Fruit fly (Drosophila melanogaster) whole organism, pupa: ENCODE data around the gene CG15545.
A peak's percentile ranks its signal among the peaks of the same experiment; 100 is the strongest.

Experiments
- CG10348 ChIP-seq: fragments of 200-800 bp; sonication (Bioruptor generic); IDR thresholded peaks from 2 replicates; pipeline ENCODE4 v1.3.6; 2022; ENCODE audit warnings: missing biosample characterization, missing genetic modification characterization
- CG12605 ChIP-seq: fragments of 200-800 bp; sonication (Bioruptor generic); IDR thresholded peaks from 2 replicates; pipeline ENCODE4 v1.3.6; 2022; ENCODE audit warnings: missing biosample characterization, missing genetic modification characterization
- CG13204 ChIP-seq: fragments of 200-800 bp; sonication (Bioruptor generic); optimal IDR thresholded peaks from 2 replicates; lab custom pipeline; 2018; ENCODE audit warnings: missing biosample characterization, mild to moderate bottlenecking, missing genetic modification characterization, moderate library complexity
- CG14655 ChIP-seq: fragments of 200-800 bp; sonication (Bioruptor generic); optimal IDR thresholded peaks from 3 replicates; lab custom pipeline; 2017; ENCODE audit warnings: mild to moderate bottlenecking, missing biosample characterization, missing genetic modification reagents, missing genetic modification characterization
- CG15710 ChIP-seq: fragments of 200-800 bp; sonication (Bioruptor generic); optimal IDR thresholded peaks from 2 replicates; lab custom pipeline; 2018; ENCODE audit warnings: missing biosample characterization, mild to moderate bottlenecking, missing genetic modification characterization, moderate library complexity
- CG17806 ChIP-seq: fragments of 200-800 bp; sonication (Bioruptor generic); optimal IDR thresholded peaks from 2 replicates; lab custom pipeline; 2018; ENCODE audit warnings: missing biosample characterization, mild to moderate bottlenecking, missing genetic modification characterization, moderate library complexity
- CG32121 ChIP-seq: fragments of 200-800 bp; sonication (Bioruptor generic); IDR thresholded peaks from 2 replicates; pipeline ENCODE4 v1.3.6; 2022; ENCODE audit warnings: missing biosample characterization, missing genetic modification characterization
- CG34367 ChIP-seq: fragments of 200-800 bp; sonication (Bioruptor generic); optimal IDR thresholded peaks from 2 replicates; lab custom pipeline; 2018; ENCODE audit warnings: missing biosample characterization, mild to moderate bottlenecking, missing genetic modification characterization
- CG4496 ChIP-seq: fragments of 200-800 bp; sonication (Bioruptor generic); IDR thresholded peaks from 3 replicates; pipeline ENCODE4 v1.3.6; 2022; ENCODE audit warnings: missing biosample characterization, missing genetic modification characterization
- CG8159 ChIP-seq: fragments of 200-800 bp; sonication (Bioruptor generic); optimal IDR thresholded peaks from 3 replicates; lab custom pipeline; 2018; ENCODE audit warnings: missing biosample characterization, mild to moderate bottlenecking, missing genetic modification characterization, moderate library complexity
- CG8301 ChIP-seq: fragments of 200-800 bp; sonication (Bioruptor generic); optimal IDR thresholded peaks from 2 replicates; lab custom pipeline; 2018; ENCODE audit warnings: missing biosample characterization, mild to moderate bottlenecking, missing genetic modification characterization
- CG9948 ChIP-seq: fragments of 200-800 bp; sonication (Bioruptor generic); optimal IDR thresholded peaks from 2 replicates; lab custom pipeline; 2018; ENCODE audit warnings: missing biosample characterization, mild to moderate bottlenecking, missing genetic modification characterization, moderate library complexity
- D1 ChIP-seq: fragments of 200-800 bp; sonication (Bioruptor generic); optimal IDR thresholded peaks from 2 replicates; lab custom pipeline; 2018; ENCODE audit warnings: missing biosample characterization, mild to moderate bottlenecking, missing genetic modification characterization, moderate library complexity
- EcR ChIP-seq: fragments of 200-800 bp; sonication (Bioruptor generic); optimal IDR thresholded peaks from 3 replicates; lab custom pipeline; 2019; ENCODE audit warnings: missing biosample characterization, missing genetic modification characterization, mild to moderate bottlenecking, moderate library complexity, missing genetic modification reagents
- Ets98B ChIP-seq: fragments of 200-800 bp; sonication (Bioruptor generic); IDR thresholded peaks from 2 replicates; pipeline ENCODE4 v1.3.6; 2022; ENCODE audit warnings: missing biosample characterization, missing genetic modification characterization
- Pif1A ChIP-seq: fragments of 200-800 bp; sonication (Bioruptor generic); optimal IDR thresholded peaks from 3 replicates; lab custom pipeline; 2016; ENCODE audit warnings: missing biosample characterization, missing genetic modification characterization
- Pif1B ChIP-seq: fragments of 200-800 bp; sonication (Bioruptor generic); optimal IDR thresholded peaks from 3 replicates; lab custom pipeline; 2016; ENCODE audit warnings: missing biosample characterization, missing genetic modification characterization
- Snoo ChIP-seq: fragments of 200-800 bp; sonication (Bioruptor generic); optimal IDR thresholded peaks from 3 replicates; lab custom pipeline; 2017; ENCODE audit warnings: missing biosample characterization, mild to moderate bottlenecking, missing genetic modification characterization, inconsistent platforms
- fd96Ca ChIP-seq: fragments of 200-800 bp; sonication (Bioruptor generic); IDR thresholded peaks from 3 replicates; pipeline ENCODE4 v1.3.6; 2022; ENCODE audit warnings: missing biosample characterization, missing genetic modification characterization
- gl ChIP-seq: fragments of 200-800 bp; sonication (Bioruptor generic); optimal IDR thresholded peaks from 2 replicates; lab custom pipeline; 2018; ENCODE audit warnings: missing biosample characterization, mild to moderate bottlenecking, missing genetic modification characterization
- rn ChIP-seq: fragments of 200-800 bp; sonication (Bioruptor generic); IDR thresholded peaks from 2 replicates; pipeline ENCODE4 v1.3.6; 2022; ENCODE audit warnings: missing biosample characterization, missing genetic modification characterization

CG15545 gene

dm6 chr3R:30909840-30910239 lies 37.7 kb upstream of the CG15545 start:
- TF ChIP-seq CG15710 (tag; lab: Kevin White, UChicago) (no peak), CG12605 (no peak), gl (tag; lab: Kevin White, UChicago) (no peak), CG14655 (GFP tag; lab: Kevin White, UChicago) (no peak), CG32121 (no peak), CG34367 (no peak), Ets98B (GFP tag; lab: Robert Waterston, UW) (no peak), Pif1B (GFP tag; lab: Kevin White, UChicago) (no peak), CG8301 (tag; lab: Kevin White, UChicago) (no peak), CG8159 (tag; lab: Kevin White, UChicago) (no peak), Snoo (tag; lab: Kevin White, UChicago) (no peak), CG17806 (tag; lab: Kevin White, UChicago) (no peak)

- no peak for TF ChIP-seq CG14655 (GFP tag; lab: Kevin White, UChicago)
- TF ChIP-seq CG10348, result no peak
- TF ChIP-seq CG17806 (tag; lab: Kevin White, UChicago), result no peak
- no peak for TF ChIP-seq CG15710 (tag; lab: Kevin White, UChicago)
- TF ChIP-seq CG13204 (GFP tag; lab: Kevin White, UChicago), result no peak
- TF ChIP-seq fd96Ca, result no peak
- no peak for TF ChIP-seq CG8301 (tag; lab: Kevin White, UChicago)
- TF ChIP-seq EcR (GFP tag; lab: Kevin White, UChicago), result no peak
- no peak for TF ChIP-seq Pif1A (GFP tag; lab: Kevin White, UChicago)
- TF ChIP-seq Snoo (tag; lab: Kevin White, UChicago), result no peak
- no peak for TF ChIP-seq CG12605
- no peak for TF ChIP-seq Pif1B (GFP tag; lab: Kevin White, UChicago)
- no peak for TF ChIP-seq CG34367
- no peak for TF ChIP-seq CG32121
- TF ChIP-seq CG9948 (tag; lab: Kevin White, UChicago), result no peak
- TF ChIP-seq D1 (tag; lab: Kevin White, UChicago), result no peak
- no peak for TF ChIP-seq Ets98B (GFP tag; lab: Robert Waterston, UW)
- no peak for TF ChIP-seq CG4496 (GFP tag; lab: Robert Waterston, UW)
- TF ChIP-seq rn (GFP tag; lab: Robert Waterston, UW), result no peak
Observed at dm6 chr3R:30909032-30909431, 36.9 kb upstream of the CG15545 start.

dm6 chr3R:30903994-30904393 lies 31.8 kb upstream of the CG15545 start:
- TF ChIP-seq CG9948 (tag; lab: Kevin White, UChicago) (no peak), CG13204 (GFP tag; lab: Kevin White, UChicago) (no peak), CG12605 (no peak), CG4496 (GFP tag; lab: Robert Waterston, UW) (no peak), CG8159 (tag; lab: Kevin White, UChicago) (no peak)

dm6 chr3R:30902061-30902460 lies 29.9 kb upstream of the CG15545 start, which contains the start of gene CG33483:
CG33483 (minus strand) TSS chr3R:30902161.
- TF ChIP-seq CG17806 (tag; lab: Kevin White, UChicago) (no peak), CG12605 (no peak), fd96Ca (no peak), CG4496 (GFP tag; lab: Robert Waterston, UW) (no peak), CG15710 (tag; lab: Kevin White, UChicago) (no peak), Snoo (tag; lab: Kevin White, UChicago) (no peak), D1 (tag; lab: Kevin White, UChicago) (no peak), Pif1A (GFP tag; lab: Kevin White, UChicago) (no peak), CG32121 (no peak), rn (GFP tag; lab: Robert Waterston, UW) (no peak), Ets98B (GFP tag; lab: Robert Waterston, UW) (no peak), Pif1B (GFP tag; lab: Kevin White, UChicago) (no peak), CG8301 (tag; lab: Kevin White, UChicago) (no peak), CG14655 (GFP tag; lab: Kevin White, UChicago) (no peak)

- TF ChIP-seq CG34367 (no peak), CG4496 (GFP tag; lab: Robert Waterston, UW) (no peak), D1 (tag; lab: Kevin White, UChicago) (no peak), Pif1B (GFP tag; lab: Kevin White, UChicago) (no peak), gl (tag; lab: Kevin White, UChicago) (no peak), CG14655 (GFP tag; lab: Kevin White, UChicago) (no peak), CG15710 (tag; lab: Kevin White, UChicago) (no peak), Ets98B (GFP tag; lab: Robert Waterston, UW) (no peak), Pif1A (GFP tag; lab: Kevin White, UChicago) (no peak), CG8301 (tag; lab: Kevin White, UChicago) (no peak), rn (GFP tag; lab: Robert Waterston, UW) (no peak), CG8159 (tag; lab: Kevin White, UChicago) (no peak), CG32121 (no peak), CG9948 (tag; lab: Kevin White, UChicago) (no peak)
Observed at dm6 chr3R:30893738-30894137, 21.6 kb upstream of the CG15545 start, which contains the start of gene Cyp4c3. Cyp4c3 (plus strand) TSS chr3R:30894038.

dm6 chr3R:30890045-30890444 lies 17.9 kb upstream of the CG15545 start:
- TF ChIP-seq CG15710 (tag; lab: Kevin White, UChicago) (no peak), Pif1A (GFP tag; lab: Kevin White, UChicago) (peak; percentile 36), Snoo (tag; lab: Kevin White, UChicago) (no peak), EcR (GFP tag; lab: Kevin White, UChicago) (no peak), Ets98B (GFP tag; lab: Robert Waterston, UW) (peak; percentile 65), CG12605 (no peak), CG9948 (tag; lab: Kevin White, UChicago) (no peak), CG13204 (GFP tag; lab: Kevin White, UChicago) (no peak), fd96Ca (peak; percentile 84), D1 (tag; lab: Kevin White, UChicago) (no peak), rn (GFP tag; lab: Robert Waterston, UW) (no peak), CG34367 (no peak), CG32121 (peak; percentile 49; the same call in 1 of the 2 replicates), CG4496 (GFP tag; lab: Robert Waterston, UW) (peak; percentile 87), CG17806 (tag; lab: Kevin White, UChicago) (peak; percentile 21), CG10348 (peak; percentile 39; the same call in 1 of the 2 replicates), gl (tag; lab: Kevin White, UChicago) (no peak), CG8159 (tag; lab: Kevin White, UChicago) (no peak), CG14655 (GFP tag; lab: Kevin White, UChicago) (peak; percentile 55), Pif1B (GFP tag; lab: Kevin White, UChicago) (no peak), CG8301 (tag; lab: Kevin White, UChicago) (peak; percentile 63)
